Fruit fly (Drosophila melanogaster): ENCODE data around the gene SelG.

SelG gene

dm6 chrX:11888142-11888541, 1.1 kb downstream of the SelG start, which contains the start of gene CG1840:
Gene CG1840 (plus strand): TSS chrX:11888352.
- TF ChIP-seq CG8478 (optimal IDR thresholded peaks at IDR 0.05) (no peak), psq (optimal IDR thresholded peaks at IDR 0.05) (no peak), Dll (optimal IDR thresholded peaks at IDR 0.05) (no peak), EcR (GFP tag; optimal IDR thresholded peaks at IDR 0.05) (no peak), usp (GFP tag; optimal IDR thresholded peaks at IDR 0.05) (no peak), pan (optimal IDR thresholded peaks at IDR 0.05) (no peak)

- TF ChIP-seq Dll (optimal IDR thresholded peaks at IDR 0.05) (no peak), usp (GFP tag; optimal IDR thresholded peaks at IDR 0.05) (no peak), psq (optimal IDR thresholded peaks at IDR 0.05) (no peak), EcR (GFP tag; optimal IDR thresholded peaks at IDR 0.05) (no peak), CG8478 (optimal IDR thresholded peaks at IDR 0.05) (no peak), pan (optimal IDR thresholded peaks at IDR 0.05) (no peak)
Measured at dm6 chrX:11891682-11892179, 4.6 kb downstream of the SelG start, which contains the start of gene sicily. Gene sicily (plus strand): TSS chrX:11891732.

- TF ChIP-seq psq (optimal IDR thresholded peaks at IDR 0.05) (no peak), CG8478 (optimal IDR thresholded peaks at IDR 0.05) (no peak), EcR (GFP tag; optimal IDR thresholded peaks at IDR 0.05) (no peak), usp (GFP tag; optimal IDR thresholded peaks at IDR 0.05) (no peak), pan (optimal IDR thresholded peaks at IDR 0.05) (no peak), Dll (optimal IDR thresholded peaks at IDR 0.05) (no peak)
Measured at dm6 chrX:11893643-11894042, 6.6 kb downstream of the SelG start, which contains the start of gene wisp. Gene wisp (plus strand): TSS chrX:11893943.

- TF ChIP-seq pan (optimal IDR thresholded peaks at IDR 0.05) (no peak), CG8478 (optimal IDR thresholded peaks at IDR 0.05) (no peak), EcR (GFP tag; optimal IDR thresholded peaks at IDR 0.05) (no peak), usp (GFP tag; optimal IDR thresholded peaks at IDR 0.05) (no peak), psq (optimal IDR thresholded peaks at IDR 0.05) (no peak), Dll (optimal IDR thresholded peaks at IDR 0.05) (no peak)
Measured at dm6 chrX:11894198-11894597, 7.1 kb downstream of the SelG start.

dm6 chrX:11895141-11895540, 8.1 kb downstream of the SelG start:
- TF ChIP-seq Dll (optimal IDR thresholded peaks at IDR 0.05) (no peak), psq (optimal IDR thresholded peaks at IDR 0.05) (no peak), usp (GFP tag; optimal IDR thresholded peaks at IDR 0.05) (no peak), pan (optimal IDR thresholded peaks at IDR 0.05) (no peak), EcR (GFP tag; optimal IDR thresholded peaks at IDR 0.05) (no peak), CG8478 (optimal IDR thresholded peaks at IDR 0.05) (no peak)

- TF ChIP-seq usp (GFP tag; optimal IDR thresholded peaks at IDR 0.05) (no peak), CG8478 (optimal IDR thresholded peaks at IDR 0.05) (no peak), EcR (GFP tag; optimal IDR thresholded peaks at IDR 0.05) (no peak)
Measured at dm6 chrX:11905144-11905543, 18.1 kb downstream of the SelG start, which contains the start of gene Upf1. Gene Upf1 (minus strand): TSS chrX:11905371.

dm6 chrX:11906818-11907281, 19.8 kb downstream of the SelG start, which contains the start of gene CG43156:
Gene CG43156 (minus strand): TSS chrX:11906868.
- no peak for TF ChIP-seq pan (optimal IDR thresholded peaks at IDR 0.05)
- TF ChIP-seq CG8478 (optimal IDR thresholded peaks at IDR 0.05): no peak
- no peak for TF ChIP-seq EcR (GFP tag; optimal IDR thresholded peaks at IDR 0.05)
- TF ChIP-seq psq (optimal IDR thresholded peaks at IDR 0.05): no peak
- TF ChIP-seq Dll (optimal IDR thresholded peaks at IDR 0.05): no peak
- TF ChIP-seq usp (GFP tag; optimal IDR thresholded peaks at IDR 0.05): no peak

dm6 chrX:11913581-11913980, 26.5 kb downstream of the SelG start:
- no peak for TF ChIP-seq psq (optimal IDR thresholded peaks at IDR 0.05)
- no peak for TF ChIP-seq EcR (GFP tag; optimal IDR thresholded peaks at IDR 0.05)
- TF ChIP-seq Dll (optimal IDR thresholded peaks at IDR 0.05): no peak
- TF ChIP-seq pan (optimal IDR thresholded peaks at IDR 0.05): no peak
- no peak for TF ChIP-seq CG8478 (optimal IDR thresholded peaks at IDR 0.05)
- TF ChIP-seq usp (GFP tag; optimal IDR thresholded peaks at IDR 0.05): no peak

- TF ChIP-seq psq (optimal IDR thresholded peaks at IDR 0.05): no peak
- no peak for TF ChIP-seq Dll (optimal IDR thresholded peaks at IDR 0.05)
- no peak for TF ChIP-seq usp (GFP tag; optimal IDR thresholded peaks at IDR 0.05)
- no peak for TF ChIP-seq CG8478 (optimal IDR thresholded peaks at IDR 0.05)
- TF ChIP-seq pan (optimal IDR thresholded peaks at IDR 0.05): no peak
- TF ChIP-seq EcR (GFP tag; optimal IDR thresholded peaks at IDR 0.05): no peak
Measured at dm6 chrX:11915154-11915593, 28.1 kb downstream of the SelG start.

- TF ChIP-seq Dll (optimal IDR thresholded peaks at IDR 0.05) (no peak), pan (optimal IDR thresholded peaks at IDR 0.05) (no peak)
Measured at dm6 chrX:11917056-11917633, 30.1 kb downstream of the SelG start, which contains the start of gene pot. Gene pot (minus strand): TSS chrX:11917260.

dm6 chrX:11920959-11921358, 33.9 kb downstream of the SelG start:
- TF ChIP-seq pan (optimal IDR thresholded peaks at IDR 0.05) (no peak), CG8478 (optimal IDR thresholded peaks at IDR 0.05) (no peak), psq (optimal IDR thresholded peaks at IDR 0.05) (no peak), Dll (optimal IDR thresholded peaks at IDR 0.05) (no peak), EcR (GFP tag; optimal IDR thresholded peaks at IDR 0.05) (no peak), usp (GFP tag; optimal IDR thresholded peaks at IDR 0.05) (no peak)

dm6 chrX:11922650-11923237, 35.7 kb downstream of the SelG start:
- TF ChIP-seq CG8478 (optimal IDR thresholded peaks at IDR 0.05) (no peak), psq (optimal IDR thresholded peaks at IDR 0.05) (no peak), EcR (GFP tag; optimal IDR thresholded peaks at IDR 0.05) (no peak)

All from whole organism.